Worm (Caenorhabditis elegans) whole organism, L2 larva: ENCODE results near the gene pqn-16.

Source experiments
- C34F6.9 ChIP-seq: fragments of 150-350 bp; optimal IDR thresholded peaks from 2 replicates; lab custom pipeline; 2014; ENCODE audit warnings: missing biosample characterization, missing genetic modification characterization
- F13H6.1 ChIP-seq: sonication (generic microtip); optimal IDR thresholded peaks from 2 replicates; lab custom pipeline; 2016; ENCODE audit warnings: missing genetic modification characterization, missing compliant biosample characterization
- R02D3.7 ChIP-seq: fragments of 150-350 bp; optimal IDR thresholded peaks from 2 replicates; lab custom pipeline; 2014; ENCODE audit warnings: missing biosample characterization, missing genetic modification characterization
- Y55F3AM.14 ChIP-seq: fragments of 200-800 bp; sonication (Bioruptor generic); optimal IDR thresholded peaks from 2 replicates; lab custom pipeline; 2018; ENCODE audit warnings: mild to moderate bottlenecking, missing genetic modification characterization, missing compliant biosample characterization
- ZK546.5 ChIP-seq: sonication (generic microtip); optimal IDR thresholded peaks from 2 replicates; lab custom pipeline; 2017; ENCODE audit warnings: missing biosample characterization, missing genetic modification characterization
- alr-1 ChIP-seq: fragments of 150-350 bp; optimal IDR thresholded peaks from 2 replicates; lab custom pipeline; 2014; ENCODE audit warnings: missing biosample characterization, missing genetic modification characterization
- ama-1 ChIP-seq: fragments of 150-350 bp; optimal IDR thresholded peaks from 2 replicates; lab custom pipeline; 2018; ENCODE audit warnings: inconsistent platforms
- blmp-1 ChIP-seq: sonication (generic microtip); optimal IDR thresholded peaks from 2 replicates; lab custom pipeline; 2017; ENCODE audit warnings: missing genetic modification characterization, mild to moderate bottlenecking, missing compliant biosample characterization, antibody characterized with exemption, moderate library complexity; ENCODE audit not compliant: insufficient read depth
- ceh-16 ChIP-seq: fragments of 150-350 bp; optimal IDR thresholded peaks from 2 replicates; lab custom pipeline; 2014; ENCODE audit warnings: missing biosample characterization, missing genetic modification characterization
- ceh-82 ChIP-seq: fragments of 150-350 bp; optimal IDR thresholded peaks from 2 replicates; lab custom pipeline; 2014; ENCODE audit warnings: missing biosample characterization, missing genetic modification characterization
- crh-2 ChIP-seq: sonication (generic microtip); optimal IDR thresholded peaks from 2 replicates; lab custom pipeline; 2017; ENCODE audit warnings: missing biosample characterization, missing genetic modification characterization
- dmd-4 ChIP-seq: sonication (generic microtip); optimal IDR thresholded peaks from 2 replicates; lab custom pipeline; 2017; ENCODE audit warnings: missing biosample characterization, missing genetic modification characterization
- egl-27 ChIP-seq: sonication (generic microtip); optimal IDR thresholded peaks from 3 replicates; lab custom pipeline; 2017; ENCODE audit warnings: missing biosample characterization, missing genetic modification reagents, missing genetic modification characterization
- elt-1 ChIP-seq: fragments of 150-350 bp; optimal IDR thresholded peaks from 2 replicates; lab custom pipeline; 2014; ENCODE audit warnings: missing biosample characterization, missing genetic modification characterization
- elt-3 ChIP-seq: sonication (generic microtip); optimal IDR thresholded peaks from 2 replicates; lab custom pipeline; 2017; ENCODE audit warnings: missing biosample characterization, missing genetic modification characterization
- fos-1 ChIP-seq: fragments of 150-350 bp; optimal IDR thresholded peaks from 2 replicates; lab custom pipeline; 2014; ENCODE audit warnings: missing biosample characterization, missing genetic modification characterization
- gmeb-1 ChIP-seq: fragments of 150-350 bp; optimal IDR thresholded peaks from 2 replicates; lab custom pipeline; 2014; ENCODE audit warnings: missing biosample characterization, missing genetic modification characterization
- lin-11 ChIP-seq: fragments of 150-350 bp; sonication (generic microtip); optimal IDR thresholded peaks from 2 replicates; lab custom pipeline; 2014; ENCODE audit warnings: missing biosample characterization, missing genetic modification characterization, inconsistent platforms, mixed read lengths
- lin-13 ChIP-seq: fragments of 150-350 bp; optimal IDR thresholded peaks from 2 replicates; lab custom pipeline; 2014; ENCODE audit warnings: missing biosample characterization, missing genetic modification reagents, missing genetic modification characterization
- lin-39 ChIP-seq: fragments of 150-350 bp; optimal IDR thresholded peaks from 2 replicates; lab custom pipeline; 2014; ENCODE audit warnings: missing biosample characterization, missing genetic modification reagents, missing genetic modification characterization
- lsy-2 ChIP-seq, 2 experiments: fragments of 150-350 bp in 1 of 2; sonication (generic microtip) in 1 of 2; optimal IDR thresholded peaks; 2 replicates each; lab custom pipeline; 2014 to 2017; ENCODE audit warnings: missing biosample characterization in 2 of 2, missing genetic modification characterization in 2 of 2
- mab-5 ChIP-seq: fragments of 150-350 bp; optimal IDR thresholded peaks from 2 replicates; lab custom pipeline; 2014; ENCODE audit warnings: missing biosample characterization, missing genetic modification characterization
- mbf-1 ChIP-seq: sonication (generic microtip); optimal IDR thresholded peaks from 2 replicates; lab custom pipeline; 2017; ENCODE audit warnings: missing biosample characterization, missing genetic modification characterization
- mdl-1 ChIP-seq, 2 experiments: fragments of 150-350 bp in 1 of 2; sonication (generic microtip) in 1 of 2; optimal IDR thresholded peaks; 2 replicates each; lab custom pipeline; 2017; ENCODE audit warnings: missing biosample characterization in 2 of 2, missing genetic modification characterization in 2 of 2
- nhr-12 ChIP-seq: fragments of 150-350 bp; optimal IDR thresholded peaks from 2 replicates; lab custom pipeline; 2014; ENCODE audit warnings: missing biosample characterization, missing genetic modification characterization
- nhr-129 ChIP-seq: fragments of 150-350 bp; optimal IDR thresholded peaks from 2 replicates; lab custom pipeline; 2014; ENCODE audit warnings: missing biosample characterization, missing genetic modification characterization
- nhr-21 ChIP-seq: fragments of 150-350 bp; optimal IDR thresholded peaks from 2 replicates; lab custom pipeline; 2014; ENCODE audit warnings: missing biosample characterization, missing genetic modification characterization
- nhr-23 ChIP-seq: fragments of 150-350 bp; optimal IDR thresholded peaks from 2 replicates; lab custom pipeline; 2014; ENCODE audit warnings: missing biosample characterization, missing genetic modification reagents, missing genetic modification characterization
- nhr-237 ChIP-seq: fragments of 150-350 bp; optimal IDR thresholded peaks from 2 replicates; lab custom pipeline; 2014; ENCODE audit warnings: missing biosample characterization, missing genetic modification characterization
- nhr-25 ChIP-seq: fragments of 150-350 bp; sonication (generic microtip); optimal IDR thresholded peaks from 3 replicates; lab custom pipeline; 2014; ENCODE audit warnings: missing biosample characterization, missing genetic modification characterization
- nhr-6 ChIP-seq: fragments of 150-350 bp; optimal IDR thresholded peaks from 2 replicates; lab custom pipeline; 2014; ENCODE audit warnings: missing biosample characterization, missing genetic modification characterization
- nhr-77 ChIP-seq: fragments of 150-350 bp; optimal IDR thresholded peaks from 2 replicates; lab custom pipeline; 2014; ENCODE audit warnings: missing biosample characterization, missing genetic modification characterization
- peb-1 ChIP-seq: fragments of 150-350 bp; optimal IDR thresholded peaks from 2 replicates; lab custom pipeline; 2014; ENCODE audit warnings: missing biosample characterization, missing genetic modification characterization
- sem-4 ChIP-seq: fragments of 150-350 bp; optimal IDR thresholded peaks from 2 replicates; lab custom pipeline; 2014; ENCODE audit warnings: missing biosample characterization, missing genetic modification reagents, missing genetic modification characterization
- skn-1 ChIP-seq: sonication (generic microtip); optimal IDR thresholded peaks from 2 replicates; lab custom pipeline; 2017; ENCODE audit warnings: missing biosample characterization, missing genetic modification characterization
- sma-3 ChIP-seq: sonication (generic microtip); optimal IDR thresholded peaks from 2 replicates; lab custom pipeline; 2016; ENCODE audit warnings: missing genetic modification reagents, missing genetic modification characterization, missing compliant biosample characterization
- sma-9 ChIP-seq, 2 experiments: fragments of 150-350 bp in 1 of 2; sonication (generic microtip) in 1 of 2; optimal IDR thresholded peaks; 2 replicates each; lab custom pipeline; 2014 to 2016; ENCODE audit warnings: missing genetic modification characterization in 2 of 2, mild to moderate bottlenecking in 1 of 2, missing biosample characterization in 1 of 2, missing compliant biosample characterization in 1 of 2, missing genetic modification reagents in 1 of 2, moderate library complexity in 1 of 2
- snpc-4 ChIP-seq: fragments of 150-350 bp; optimal IDR thresholded peaks from 2 replicates; lab custom pipeline; 2014; ENCODE audit warnings: missing biosample characterization, missing genetic modification characterization
- unc-39 ChIP-seq: fragments of 150-350 bp; optimal IDR thresholded peaks from 2 replicates; lab custom pipeline; 2014; ENCODE audit warnings: missing biosample characterization, missing genetic modification characterization
- unc-55 ChIP-seq: fragments of 150-350 bp; sonication (generic microtip); optimal IDR thresholded peaks from 3 replicates; lab custom pipeline; 2014; ENCODE audit warnings: missing biosample characterization, missing genetic modification reagents, missing genetic modification characterization
- unc-62 ChIP-seq: fragments of 150-350 bp; optimal IDR thresholded peaks from 2 replicates; lab custom pipeline; 2014; ENCODE audit warnings: missing biosample characterization, missing genetic modification reagents, missing genetic modification characterization
- zag-1 ChIP-seq: fragments of 150-350 bp; optimal IDR thresholded peaks from 2 replicates; lab custom pipeline; 2014; ENCODE audit warnings: missing biosample characterization, missing genetic modification characterization
- ztf-1 ChIP-seq: fragments of 200-800 bp; sonication (Bioruptor generic); conservative IDR thresholded peaks from 2 replicates; pipeline ENCODE4 v1.3.6; 2022; ENCODE audit warnings: missing genetic modification characterization, missing compliant biosample characterization
- ztf-11 ChIP-seq: sonication (generic microtip); optimal IDR thresholded peaks from 2 replicates; lab custom pipeline; 2017; ENCODE audit warnings: missing biosample characterization, missing genetic modification characterization
- ztf-4 ChIP-seq: fragments of 150-350 bp; optimal IDR thresholded peaks from 2 replicates; lab custom pipeline; 2014; ENCODE audit warnings: missing biosample characterization, missing genetic modification characterization

pqn-16 gene

ce11 chrV:9166306-9166705 lies 7.6 kb upstream of the pqn-16 start (continued):
- no peak for TF ChIP-seq mbf-1 (tag; lab: Kevin White, UChicago)
- no peak for TF ChIP-seq F13H6.1 (tag; lab: Kevin White, UChicago)
- no peak for TF ChIP-seq dmd-4 (tag; lab: Kevin White, UChicago)
- no peak for TF ChIP-seq gmeb-1
- TF ChIP-seq nhr-25 (tag; lab: Kevin White, UChicago), result peak; percentile 44
- TF ChIP-seq nhr-23, result no peak

DNA sequence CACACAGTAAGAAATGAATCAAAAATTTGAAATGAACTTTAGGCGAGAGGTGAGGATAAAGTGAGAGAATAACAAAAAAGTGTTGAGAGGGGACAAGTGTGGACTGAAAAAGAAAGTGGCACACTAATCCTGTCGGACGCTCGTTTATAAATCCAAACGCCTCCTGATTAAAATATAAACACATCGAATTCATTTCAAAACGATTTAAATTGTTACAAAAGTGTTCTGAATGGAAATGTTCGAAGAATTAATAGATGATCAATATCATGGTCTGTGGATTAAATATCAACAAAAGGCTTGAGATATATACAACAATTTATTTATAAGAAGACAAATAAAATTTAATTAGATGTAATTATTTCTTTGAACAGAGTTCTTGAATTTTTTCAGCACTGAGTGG lies 5.8 kb upstream of the pqn-16 start, which contains the start of gene B0222.11:
Gene B0222.11, minus strand, starts transcription at position 101 of the 400 bp plus-strand sequence.
- TF ChIP-seq nhr-129 (tag; lab: Kevin White, UChicago), result no peak
- TF ChIP-seq lsy-2 (tag; optimal IDR thresholded peaks at IDR 0.05; lab: Kevin White, UChicago), result no peak
- no peak for TF ChIP-seq blmp-1
- TF ChIP-seq crh-2 (tag; lab: Kevin White, UChicago), result no peak
- no peak for TF ChIP-seq elt-3 (tag; lab: Kevin White, UChicago)
- no peak for TF ChIP-seq nhr-77
- TF ChIP-seq peb-1 (tag; lab: Kevin White, UChicago), result no peak

- no peak for TF ChIP-seq dmd-4 (tag; lab: Kevin White, UChicago)
- TF ChIP-seq fos-1 (tag; lab: Kevin White, UChicago), result peak; percentile 44
Observed at ce11 chrV:9172989-9173388, 900 bp upstream of the pqn-16 start, which contains the start of gene gad-3. TSS of gene gad-3 (minus strand) at chrV:9173005.

- TF ChIP-seq nhr-12 (tag; lab: Kevin White, UChicago) (no peak), ZK546.5 (no peak), ztf-11 (tag; lab: Kevin White, UChicago) (no peak), Y55F3AM.14 (GFP tag; lab: Kevin White, UChicago) (no peak), sma-3 (GFP tag; lab: Kevin White, UChicago) (peak; percentile 91), unc-62 (peak; percentile 12), elt-3 (tag; lab: Kevin White, UChicago) (no peak), C34F6.9 (tag; lab: Kevin White, UChicago) (peak; percentile 96), crh-2 (tag; lab: Kevin White, UChicago) (peak; percentile 92), mab-5 (tag; lab: Kevin White, UChicago) (peak; percentile 86), sem-4 (tag; lab: Kevin White, UChicago) (peak; percentile 75), skn-1 (peak; percentile 7), ztf-1 (GFP tag; lab: Robert Waterston, UW) (no peak), unc-55 (GFP tag; lab: Kevin White, UChicago) (peak; percentile 95), ceh-16 (peak; percentile 76), nhr-237 (no peak), nhr-129 (tag; lab: Kevin White, UChicago) (peak; percentile 91), elt-1 (no peak), F13H6.1 (tag; lab: Kevin White, UChicago) (peak; percentile 88), nhr-77 (peak; percentile 40), ama-1 (lab: Kevin White, UChicago) (no peak), nhr-6 (peak; percentile 81), zag-1 (tag; lab: Kevin White, UChicago) (peak; percentile 37), dmd-4 (tag; lab: Kevin White, UChicago) (no peak), mdl-1 (tag; optimal IDR thresholded peaks at IDR 0.05; lab: Kevin White, UChicago) (no peak), lin-13 (peak; percentile 87), unc-39 (tag; lab: Kevin White, UChicago) (no peak), mbf-1 (tag; lab: Kevin White, UChicago) (no peak), nhr-23 (no peak), ztf-4 (tag; lab: Kevin White, UChicago) (peak; percentile 78), lin-11 (tag; lab: Kevin White, UChicago) (peak; percentile 13), snpc-4 (tag; lab: Kevin White, UChicago) (peak; percentile 82), lsy-2 (tag; optimal IDR thresholded peaks at IDR 0.05; lab: Kevin White, UChicago) (peak; percentile 81 to 94), lin-39 (tag; lab: Kevin White, UChicago) (no peak), sma-9 (GFP tag; optimal IDR thresholded peaks at IDR 0.05; lab: Kevin White, UChicago) (peak; percentile 93), sma-9 (tag; optimal IDR thresholded peaks at IDR 0.05; lab: Kevin White, UChicago) (no peak), fos-1 (tag; lab: Kevin White, UChicago) (peak; percentile 57), ceh-82 (tag; lab: Kevin White, UChicago) (no peak), egl-27 (tag; lab: Kevin White, UChicago) (peak; percentile 74), alr-1 (tag; lab: Kevin White, UChicago) (no peak), gmeb-1 (peak; percentile 99), nhr-21 (tag; lab: Kevin White, UChicago) (peak; percentile 80), blmp-1 (peak; percentile 49), R02D3.7 (tag; lab: Kevin White, UChicago) (peak; percentile 55)
Observed at ce11 chrV:9175218-9175837, 1.4 kb downstream of the pqn-16 start, which contains the start of gene spas-1. TSS of gene spas-1 (plus strand) at chrV:9175789.
